Worm (Caenorhabditis elegans) whole organism, L1 larva: Measurements from ENCODE around the gene glr-6.

Source experiments
- ces-1 ChIP-seq: fragments of 150-350 bp; optimal IDR thresholded peaks from 2 replicates; lab custom pipeline; 2014; ENCODE audit warnings: missing biosample characterization, missing genetic modification reagents, missing genetic modification characterization
- egl-27 ChIP-seq, 2 experiments: fragments of 150-350 bp in 1 of 2; sonication (generic microtip); optimal IDR thresholded peaks; 3 replicates each; lab custom pipeline; 2017 to 2018; ENCODE audit warnings: missing biosample characterization in 2 of 2, missing genetic modification characterization in 2 of 2, missing genetic modification reagents in 2 of 2
- nhr-76 ChIP-seq: sonication (generic microtip); optimal IDR thresholded peaks from 2 replicates; lab custom pipeline; 2017; ENCODE audit warnings: missing biosample characterization, missing genetic modification characterization
- nhr-77 ChIP-seq: fragments of 150-350 bp; optimal IDR thresholded peaks from 2 replicates; lab custom pipeline; 2014; ENCODE audit warnings: missing biosample characterization, missing genetic modification characterization
- nhr-90 ChIP-seq: sonication (generic microtip); optimal IDR thresholded peaks from 2 replicates; lab custom pipeline; 2016; ENCODE audit warnings: mild to moderate bottlenecking, missing genetic modification characterization, missing compliant biosample characterization; ENCODE audit not compliant: poor library complexity
- skn-1 ChIP-seq: fragments of 150-350 bp; optimal IDR thresholded peaks from 2 replicates; lab custom pipeline; 2014; ENCODE audit warnings: missing biosample characterization, missing genetic modification characterization
- unc-130 ChIP-seq: fragments of 150-350 bp; optimal IDR thresholded peaks from 2 replicates; lab custom pipeline; 2017; ENCODE audit warnings: missing biosample characterization, missing genetic modification characterization, inconsistent platforms
- ztf-11 ChIP-seq, 2 experiments: sonication (generic microtip); optimal IDR thresholded peaks; 2 replicates each; lab custom pipeline; 2016 to 2017; ENCODE audit warnings: missing genetic modification characterization in 2 of 2, missing biosample characterization in 1 of 2, missing compliant biosample characterization in 1 of 2
- ztf-4 ChIP-seq: fragments of 150-350 bp; optimal IDR thresholded peaks from 2 replicates; lab custom pipeline; 2014; ENCODE audit warnings: missing biosample characterization, missing genetic modification characterization

ce11 chrX:6889374-6889773, 48.9 kb upstream of the glr-6 start, which contains the start of gene unc-6:
- no peak for TF ChIP-seq ztf-4 (tag; lab: Kevin White, UChicago)
- no peak for TF ChIP-seq unc-130 (tag; lab: Kevin White, UChicago)
- no peak for TF ChIP-seq nhr-90 (tag; lab: Kevin White, UChicago)
- TF ChIP-seq ces-1 (GFP tag; lab: Kevin White, UChicago), result no peak
- no peak for TF ChIP-seq ztf-11 (tag; optimal IDR thresholded peaks at IDR 0.05; lab: Kevin White, UChicago)
- no peak for TF ChIP-seq nhr-76
- no peak for TF ChIP-seq skn-1 (tag; lab: Kevin White, UChicago)
- no peak for TF ChIP-seq nhr-77 (tag; lab: Kevin White, UChicago)
- TF ChIP-seq egl-27 (tag; optimal IDR thresholded peaks at IDR 0.05; lab: Kevin White, UChicago), result no peak
